Fruit fly (Drosophila melanogaster) whole organism, pupa: ENCODE measurements around the gene Lgr1.

ENCODE experiments used
- CG10348 ChIP-seq: fragments of 200-800 bp; sonication (Bioruptor generic); IDR thresholded peaks from 2 replicates; pipeline ENCODE4 v1.3.6; 2022; ENCODE audit warnings: missing biosample characterization, missing genetic modification characterization
- CG12605 ChIP-seq: fragments of 200-800 bp; sonication (Bioruptor generic); IDR thresholded peaks from 2 replicates; pipeline ENCODE4 v1.3.6; 2022; ENCODE audit warnings: missing biosample characterization, missing genetic modification characterization
- CG13204 ChIP-seq: fragments of 200-800 bp; sonication (Bioruptor generic); optimal IDR thresholded peaks from 2 replicates; lab custom pipeline; 2018; ENCODE audit warnings: missing biosample characterization, mild to moderate bottlenecking, missing genetic modification characterization, moderate library complexity
- CG14655 ChIP-seq: fragments of 200-800 bp; sonication (Bioruptor generic); optimal IDR thresholded peaks from 3 replicates; lab custom pipeline; 2017; ENCODE audit warnings: mild to moderate bottlenecking, missing biosample characterization, missing genetic modification reagents, missing genetic modification characterization
- CG15710 ChIP-seq: fragments of 200-800 bp; sonication (Bioruptor generic); optimal IDR thresholded peaks from 2 replicates; lab custom pipeline; 2018; ENCODE audit warnings: missing biosample characterization, mild to moderate bottlenecking, missing genetic modification characterization, moderate library complexity
- CG17806 ChIP-seq: fragments of 200-800 bp; sonication (Bioruptor generic); optimal IDR thresholded peaks from 2 replicates; lab custom pipeline; 2018; ENCODE audit warnings: missing biosample characterization, mild to moderate bottlenecking, missing genetic modification characterization, moderate library complexity
- CG32121 ChIP-seq: fragments of 200-800 bp; sonication (Bioruptor generic); IDR thresholded peaks from 2 replicates; pipeline ENCODE4 v1.3.6; 2022; ENCODE audit warnings: missing biosample characterization, missing genetic modification characterization
- CG34367 ChIP-seq: fragments of 200-800 bp; sonication (Bioruptor generic); optimal IDR thresholded peaks from 2 replicates; lab custom pipeline; 2018; ENCODE audit warnings: missing biosample characterization, mild to moderate bottlenecking, missing genetic modification characterization
- CG4496 ChIP-seq: fragments of 200-800 bp; sonication (Bioruptor generic); IDR thresholded peaks from 3 replicates; pipeline ENCODE4 v1.3.6; 2022; ENCODE audit warnings: missing biosample characterization, missing genetic modification characterization
- CG8159 ChIP-seq: fragments of 200-800 bp; sonication (Bioruptor generic); optimal IDR thresholded peaks from 3 replicates; lab custom pipeline; 2018; ENCODE audit warnings: missing biosample characterization, mild to moderate bottlenecking, missing genetic modification characterization, moderate library complexity
- CG8301 ChIP-seq: fragments of 200-800 bp; sonication (Bioruptor generic); optimal IDR thresholded peaks from 2 replicates; lab custom pipeline; 2018; ENCODE audit warnings: missing biosample characterization, mild to moderate bottlenecking, missing genetic modification characterization
- CG9948 ChIP-seq: fragments of 200-800 bp; sonication (Bioruptor generic); optimal IDR thresholded peaks from 2 replicates; lab custom pipeline; 2018; ENCODE audit warnings: missing biosample characterization, mild to moderate bottlenecking, missing genetic modification characterization, moderate library complexity
- D1 ChIP-seq: fragments of 200-800 bp; sonication (Bioruptor generic); optimal IDR thresholded peaks from 2 replicates; lab custom pipeline; 2018; ENCODE audit warnings: missing biosample characterization, mild to moderate bottlenecking, missing genetic modification characterization, moderate library complexity
- EcR ChIP-seq: fragments of 200-800 bp; sonication (Bioruptor generic); optimal IDR thresholded peaks from 3 replicates; lab custom pipeline; 2019; ENCODE audit warnings: missing biosample characterization, missing genetic modification characterization, mild to moderate bottlenecking, moderate library complexity, missing genetic modification reagents
- Ets98B ChIP-seq: fragments of 200-800 bp; sonication (Bioruptor generic); IDR thresholded peaks from 2 replicates; pipeline ENCODE4 v1.3.6; 2022; ENCODE audit warnings: missing biosample characterization, missing genetic modification characterization
- Pif1A ChIP-seq: fragments of 200-800 bp; sonication (Bioruptor generic); optimal IDR thresholded peaks from 3 replicates; lab custom pipeline; 2016; ENCODE audit warnings: missing biosample characterization, missing genetic modification characterization
- Pif1B ChIP-seq: fragments of 200-800 bp; sonication (Bioruptor generic); optimal IDR thresholded peaks from 3 replicates; lab custom pipeline; 2016; ENCODE audit warnings: missing biosample characterization, missing genetic modification characterization
- Snoo ChIP-seq: fragments of 200-800 bp; sonication (Bioruptor generic); optimal IDR thresholded peaks from 3 replicates; lab custom pipeline; 2017; ENCODE audit warnings: missing biosample characterization, mild to moderate bottlenecking, missing genetic modification characterization, inconsistent platforms
- fd96Ca ChIP-seq: fragments of 200-800 bp; sonication (Bioruptor generic); IDR thresholded peaks from 3 replicates; pipeline ENCODE4 v1.3.6; 2022; ENCODE audit warnings: missing biosample characterization, missing genetic modification characterization
- gl ChIP-seq: fragments of 200-800 bp; sonication (Bioruptor generic); optimal IDR thresholded peaks from 2 replicates; lab custom pipeline; 2018; ENCODE audit warnings: missing biosample characterization, mild to moderate bottlenecking, missing genetic modification characterization

The Lgr1 gene

dm6 chr3R:17712623-17713521 is 12.7 kb upstream of the Lgr1 start:
- TF ChIP-seq CG17806 (tag; lab: Kevin White, UChicago) (no peak), fd96Ca (no peak), EcR (GFP tag; lab: Kevin White, UChicago) (peak; percentile 79), CG4496 (GFP tag; lab: Robert Waterston, UW) (0 out of 3 replicates have a peak, but pooled peaks have one; percentile 12), CG9948 (no peak), CG14655 (GFP tag; lab: Kevin White, UChicago) (no peak), Pif1B (no peak), CG12605 (peak; percentile 21; the same call in 1 of the 2 replicates), D1 (tag; lab: Kevin White, UChicago) (no peak), CG13204 (GFP tag; lab: Kevin White, UChicago) (peak; percentile 80)

dm6 chr3R:17714370-17714769 is 11.2 kb upstream of the Lgr1 start:
- no peak for TF ChIP-seq CG13204 (GFP tag; lab: Kevin White, UChicago)
- no peak for TF ChIP-seq Snoo (tag; lab: Kevin White, UChicago)
- no peak for TF ChIP-seq CG34367 (tag; lab: Kevin White, UChicago)
- no peak for TF ChIP-seq gl (tag; lab: Kevin White, UChicago)
- TF ChIP-seq CG4496 (GFP tag; lab: Robert Waterston, UW), result no peak
- no peak for TF ChIP-seq CG8301 (tag; lab: Kevin White, UChicago)
- TF ChIP-seq D1 (tag; lab: Kevin White, UChicago), result no peak
- TF ChIP-seq CG15710 (tag; lab: Kevin White, UChicago), result no peak
- TF ChIP-seq EcR (GFP tag; lab: Kevin White, UChicago), result no peak
- TF ChIP-seq CG17806 (tag; lab: Kevin White, UChicago), result no peak
- no peak for TF ChIP-seq CG9948
- no peak for TF ChIP-seq Pif1B
- no peak for TF ChIP-seq CG12605
- no peak for TF ChIP-seq CG8159 (tag; lab: Kevin White, UChicago)

dm6 chr3R:17714773-17715344 is 10.7 kb upstream of the Lgr1 start:
- TF ChIP-seq Pif1B (no peak), Ets98B (GFP tag; lab: Robert Waterston, UW) (no peak; the same call in 1 of the 2 replicates), CG13204 (GFP tag; lab: Kevin White, UChicago) (peak; percentile 73), CG4496 (GFP tag; lab: Robert Waterston, UW) (0 out of 3 replicates have a peak, but pooled peaks have one; percentile 17), EcR (GFP tag; lab: Kevin White, UChicago) (peak; percentile 97)

- TF ChIP-seq EcR (GFP tag; lab: Kevin White, UChicago) (peak; percentile 73), Snoo (tag; lab: Kevin White, UChicago) (peak; percentile 24), CG4496 (GFP tag; lab: Robert Waterston, UW) (no peak), CG15710 (tag; lab: Kevin White, UChicago) (peak; percentile 17), Pif1A (GFP tag; lab: Kevin White, UChicago) (peak; percentile 33), Ets98B (GFP tag; lab: Robert Waterston, UW) (no peak), Pif1B (peak; percentile 48), CG8159 (tag; lab: Kevin White, UChicago) (peak; percentile 31), CG32121 (GFP tag; lab: Robert Waterston, UW) (no peak), CG10348 (no peak), CG13204 (GFP tag; lab: Kevin White, UChicago) (peak; percentile 72), CG8301 (tag; lab: Kevin White, UChicago) (peak; percentile 3), fd96Ca (no peak)
These were observed 8.6 kb upstream of the Lgr1 start for dm6 chr3R:17716858-17717596.

dm6 chr3R:17718051-17718693 is 7.4 kb upstream of the Lgr1 start, which contains the start of gene osa:
TSS of gene osa (minus strand) at chr3R:17718350.
- no peak for TF ChIP-seq CG15710 (tag; lab: Kevin White, UChicago)
- TF ChIP-seq CG4496 (GFP tag; lab: Robert Waterston, UW), result no peak
- no peak for TF ChIP-seq D1 (tag; lab: Kevin White, UChicago)
- TF ChIP-seq CG9948, result no peak
- no peak for TF ChIP-seq CG10348
- TF ChIP-seq Ets98B (GFP tag; lab: Robert Waterston, UW), result no peak
- TF ChIP-seq Snoo (tag; lab: Kevin White, UChicago), result no peak
- no peak for TF ChIP-seq Pif1A (GFP tag; lab: Kevin White, UChicago)
- TF ChIP-seq CG13204 (GFP tag; lab: Kevin White, UChicago), result no peak
- peak; percentile 50 for TF ChIP-seq Pif1B
- TF ChIP-seq CG14655 (GFP tag; lab: Kevin White, UChicago), result no peak
- TF ChIP-seq EcR (GFP tag; lab: Kevin White, UChicago), result peak; percentile 3
